Worm (Caenorhabditis elegans): ENCODE data around the gene dnc-2.

ce11 chrIII:5919799-5920387 is 5.7 kb downstream of the dnc-2 start, which contains the start of the genes tdo-2 and C28H8.2:
- TF ChIP-seq him-1 (tag; optimal IDR thresholded peaks at IDR 0.05) (no peak), dao-5 (tag; optimal IDR thresholded peaks at IDR 0.05) (no peak)

Measured in whole organism, L4/young adult.